Fruit fly (Drosophila melanogaster): Measurements from ENCODE around the gene CG31624.
A peak's percentile ranks its signal among the peaks of the same experiment; 100 is the strongest.

CG31624 gene

dm6 chr2L:21162875-21163274, 37.3 kb downstream of the CG31624 start, which contains the start of gene Nbr (continued):
- TF ChIP-seq pan (optimal IDR thresholded peaks at IDR 0.05) (no peak), pan (GFP tag; optimal IDR thresholded peaks at IDR 0.05 in 1 of 2, IDR thresholded peaks at IDR 0.05 in 1 of 2) (no peak), sim (GFP tag; IDR thresholded peaks at IDR 0.05) (no peak), CG7839 (tag; optimal IDR thresholded peaks at IDR 0.05) (no peak), Doc3 (GFP tag; IDR thresholded peaks at IDR 0.05; ENCODE audit: partially characterized antibody) (0 out of 3 replicates have a peak, but pooled peaks have one; percentile 33), CG11456 (GFP tag; IDR thresholded peaks at IDR 0.05) (peak; percentile 16; the same call in 1 of the 3 replicates), ci (GFP tag; IDR thresholded peaks at IDR 0.05) (0 out of 3 replicates have a peak, but pooled peaks have one; percentile 24), Spps (tag; optimal IDR thresholded peaks at IDR 0.05) (no peak), HLH3B (GFP tag; IDR thresholded peaks at IDR 0.05) (0 out of 2 replicates have a peak, but pooled peaks have one; percentile 4), jigr1 (GFP tag; IDR thresholded peaks at IDR 0.05) (no peak), CG15269 (tag; optimal IDR thresholded peaks at IDR 0.05) (no peak), zf30C (GFP tag; optimal IDR thresholded peaks at IDR 0.05) (no peak), E2f2 (GFP tag; IDR thresholded peaks at IDR 0.05) (0 out of 2 replicates have a peak, but pooled peaks have one; percentile 38), CG34224 (GFP tag; IDR thresholded peaks at IDR 0.05; ENCODE audit: partially characterized antibody) (peak; percentile 43; the same call in 1 of the 3 replicates), H15 (GFP tag; IDR thresholded peaks at IDR 0.05) (no peak), amos (GFP tag; IDR thresholded peaks at IDR 0.05; ENCODE audit: partially characterized antibody) (peak; percentile 62), otp (GFP tag; IDR thresholded peaks at IDR 0.05) (0 out of 3 replicates have a peak, but pooled peaks have one; percentile 16), CG9932 (GFP tag; IDR thresholded peaks at IDR 0.05) (peak; percentile 51), CG15601 (tag; optimal IDR thresholded peaks at IDR 0.05) (no peak), Ets65A (GFP tag) (peak; percentile 71), CG31224 (GFP tag; IDR thresholded peaks at IDR 0.05) (no peak), CG2199 (GFP tag; IDR thresholded peaks at IDR 0.05) (no peak), unc-4 (GFP tag; IDR thresholded peaks at IDR 0.05; ENCODE audit: partially characterized antibody) (peak; percentile 60), run (tag; optimal IDR thresholded peaks at IDR 0.05) (no peak), hbn (GFP tag; IDR thresholded peaks at IDR 0.05; ENCODE audit: partially characterized antibody) (peak; percentile 57), da (GFP tag; optimal IDR thresholded peaks at IDR 0.05) (no peak), CG7987 (GFP tag; optimal IDR thresholded peaks at IDR 0.05) (no peak)

- peak; percentile 86 for TF ChIP-seq CG7839 (tag; optimal IDR thresholded peaks at IDR 0.05)
- peak; percentile 80 for TF ChIP-seq CG13775 (GFP tag; optimal IDR thresholded peaks at IDR 0.05)
- no peak for TF ChIP-seq lov (optimal IDR thresholded peaks at IDR 0.05)
- TF ChIP-seq lov (GFP tag; IDR thresholded peaks at IDR 0.05) = peak; percentile 80; the same call in 1 of the 3 replicates
- TF ChIP-seq Hr78 (GFP tag; optimal IDR thresholded peaks at IDR 0.05) = no peak
- no peak for TF ChIP-seq bowl (GFP tag; IDR thresholded peaks at IDR 0.05)
- TF ChIP-seq sr (GFP tag; IDR thresholded peaks at IDR 0.05) = 0 out of 3 replicates have a peak, but pooled peaks have one; percentile 36
- no peak for TF ChIP-seq prd (optimal IDR thresholded peaks at IDR 0.05)
- peak; percentile 85 for TF ChIP-seq prd (GFP tag; IDR thresholded peaks at IDR 0.05)
- TF ChIP-seq Mes4 (GFP tag; optimal IDR thresholded peaks at IDR 0.05) = peak; percentile 23
- no peak for TF ChIP-seq inv (GFP tag; IDR thresholded peaks at IDR 0.05; ENCODE audit: partially characterized antibody)
- peak; percentile 69 for TF ChIP-seq maf-S (GFP tag; optimal IDR thresholded peaks at IDR 0.05)
- TF ChIP-seq NfI (GFP tag; optimal IDR thresholded peaks at IDR 0.05) = peak; percentile 84
- TF ChIP-seq twi (tag; optimal IDR thresholded peaks at IDR 0.05) = peak; percentile 57
- peak; percentile 80 for TF ChIP-seq Mad (GFP tag; optimal IDR thresholded peaks at IDR 0.05)
- peak; percentile 46 for TF ChIP-seq CG10959 (GFP tag; IDR thresholded peaks at IDR 0.05)
- TF ChIP-seq BtbVII (GFP tag; optimal IDR thresholded peaks at IDR 0.05) = peak; percentile 80
- peak; percentile 68 for TF ChIP-seq CG6813 (GFP tag; optimal IDR thresholded peaks at IDR 0.05)
- TF ChIP-seq CG9609 (GFP tag; optimal IDR thresholded peaks at IDR 0.05) = peak; percentile 71
- peak; percentile 86 for TF ChIP-seq CG12391 (tag; optimal IDR thresholded peaks at IDR 0.05)
- TF ChIP-seq CG15011 (GFP tag; optimal IDR thresholded peaks at IDR 0.05) = no peak
- TF ChIP-seq CG4328 (GFP tag; optimal IDR thresholded peaks at IDR 0.05) = peak; percentile 66
- peak; percentile 73 for TF ChIP-seq CG43689 (GFP tag; IDR thresholded peaks at IDR 0.05)
- no peak for TF ChIP-seq Dfd (GFP tag; optimal IDR thresholded peaks at IDR 0.05)
- TF ChIP-seq CG11398 (GFP tag; optimal IDR thresholded peaks at IDR 0.05) = no peak
- peak; percentile 88 for TF ChIP-seq CG12155 (GFP tag; optimal IDR thresholded peaks at IDR 0.05)
Measured at dm6 chr2L:21158554-21158953, 41.6 kb downstream of the CG31624 start, which contains the start of the genes Coq3 and Pld3. Coq3 (minus strand) TSS chr2L:21158611. Pld3 (plus strand) TSS chr2L:21158847.
